Worm (Caenorhabditis elegans) whole organism, young adult: Measurements from ENCODE around the gene fbxa-74.

Experiments used
- B0019.2 ChIP-seq: fragments of 200-800 bp; sonication (Bioruptor generic); conservative IDR thresholded peaks from 2 replicates; pipeline ENCODE4 v1.3.6; 2022; ENCODE audit warnings: missing genetic modification reagents, missing genetic modification characterization, missing compliant biosample characterization
- B0261.1 ChIP-seq: sonication (generic microtip); optimal IDR thresholded peaks from 2 replicates; lab custom pipeline; 2016; ENCODE audit warnings: mild to moderate bottlenecking, missing genetic modification characterization, moderate library complexity, missing compliant biosample characterization
- D2030.7 ChIP-seq: fragments of 200-800 bp; sonication (Bioruptor generic); IDR thresholded peaks from 2 replicates; pipeline ENCODE4 v1.3.6; 2022; ENCODE audit warnings: missing genetic modification reagents, missing genetic modification characterization, missing compliant biosample characterization
- F39B2.1 ChIP-seq: fragments of 200-800 bp; sonication (Bioruptor generic); IDR thresholded peaks from 2 replicates; pipeline ENCODE4 v1.3.6; 2022; ENCODE audit warnings: missing genetic modification reagents, missing genetic modification characterization, missing compliant biosample characterization
- F57A8.1 ChIP-seq: fragments of 200-800 bp; sonication (Bioruptor generic); optimal IDR thresholded peaks from 2 replicates; lab custom pipeline; 2018; ENCODE audit warnings: mild to moderate bottlenecking, missing genetic modification characterization, moderate library complexity, missing compliant biosample characterization
- Y95B8A.8 ChIP-seq: fragments of 200-800 bp; sonication (Bioruptor generic); IDR thresholded peaks from 2 replicates; pipeline ENCODE4 v1.3.6; 2022; ENCODE audit warnings: missing genetic modification reagents, missing genetic modification characterization, missing compliant biosample characterization
- akir-1 ChIP-seq: fragments of 200-800 bp; sonication (Bioruptor generic); optimal IDR thresholded peaks from 2 replicates; lab custom pipeline; 2018; ENCODE audit warnings: mild to moderate bottlenecking, missing genetic modification characterization, moderate library complexity, missing compliant biosample characterization
- ama-1 ChIP-seq, 3 experiments: fragments of 150-350 bp in 1 of 3; sonication (generic microtip) in 2 of 3; optimal IDR thresholded peaks; 2 replicates each; lab custom pipeline; 2014 to 2018; ENCODE audit warnings: missing biosample characterization in 2 of 3, missing genetic modification characterization in 2 of 3, missing genetic modification reagents in 2 of 3
- cebp-2 ChIP-seq: fragments of 200-800 bp; sonication (Bioruptor generic); IDR thresholded peaks from 2 replicates; pipeline ENCODE4 v1.3.6; 2022; ENCODE audit warnings: missing genetic modification characterization, missing compliant biosample characterization
- ceh-27 ChIP-seq: fragments of 200-800 bp; sonication (Bioruptor generic); optimal IDR thresholded peaks from 2 replicates; lab custom pipeline; 2018; ENCODE audit warnings: mild to moderate bottlenecking, missing genetic modification characterization, moderate library complexity, missing compliant biosample characterization
- ceh-40 ChIP-seq: fragments of 200-800 bp; sonication (Bioruptor generic); IDR thresholded peaks from 2 replicates; pipeline ENCODE4 v1.3.6; 2022; ENCODE audit warnings: missing genetic modification characterization, missing compliant biosample characterization
- ceh-58 ChIP-seq: fragments of 200-800 bp; sonication (Bioruptor generic); IDR thresholded peaks from 2 replicates; pipeline ENCODE4 v1.3.6; 2022; ENCODE audit warnings: missing genetic modification characterization, missing compliant biosample characterization
- ceh-91 ChIP-seq: fragments of 200-800 bp; sonication (Bioruptor generic); IDR thresholded peaks from 2 replicates; pipeline ENCODE4 v1.3.6; 2022; ENCODE audit warnings: missing genetic modification reagents, missing genetic modification characterization, missing compliant biosample characterization
- dox-1 ChIP-seq: fragments of 200-800 bp; sonication (Bioruptor generic); IDR thresholded peaks from 2 replicates; pipeline ENCODE4 v1.3.6; 2022; ENCODE audit warnings: missing genetic modification reagents, missing genetic modification characterization, missing compliant biosample characterization
- egrh-3 ChIP-seq: fragments of 200-800 bp; sonication (Bioruptor generic); IDR thresholded peaks from 2 replicates; pipeline ENCODE4 v1.3.6; 2022; ENCODE audit warnings: missing genetic modification reagents, missing genetic modification characterization, missing compliant biosample characterization
- hmg-1.2 ChIP-seq: fragments of 200-800 bp; sonication (Bioruptor generic); IDR thresholded peaks from 2 replicates; pipeline ENCODE4 v1.3.6; 2022; ENCODE audit warnings: missing genetic modification reagents, missing genetic modification characterization, missing compliant biosample characterization
- hrde-1 ChIP-seq: sonication (generic microtip); optimal IDR thresholded peaks from 2 replicates; lab custom pipeline; 2016; ENCODE audit warnings: missing genetic modification characterization, mild to moderate bottlenecking, missing compliant biosample characterization, moderate library complexity, missing genotype, missing genetic modification reagents, borderline replicate concordance
- lin-26 ChIP-seq: fragments of 200-800 bp; sonication (Bioruptor generic); IDR thresholded peaks from 2 replicates; pipeline ENCODE4 v1.3.6; 2022; ENCODE audit warnings: missing genetic modification reagents, missing genetic modification characterization, missing compliant biosample characterization
- lin-40 ChIP-seq: sonication (generic microtip); optimal IDR thresholded peaks from 2 replicates; lab custom pipeline; 2016; ENCODE audit warnings: missing genetic modification characterization, mild to moderate bottlenecking, missing compliant biosample characterization, missing genotype, missing genetic modification reagents
- madf-10 ChIP-seq: sonication (generic microtip); optimal IDR thresholded peaks from 2 replicates; lab custom pipeline; 2016; ENCODE audit warnings: mild to moderate bottlenecking, missing genetic modification characterization, missing compliant biosample characterization
- mel-28 ChIP-seq: sonication (generic microtip); optimal IDR thresholded peaks from 2 replicates; lab custom pipeline; 2016; ENCODE audit warnings: borderline replicate concordance, mild to moderate bottlenecking, missing genetic modification characterization, missing compliant biosample characterization
- nfyb-1 ChIP-seq: fragments of 200-800 bp; sonication (Bioruptor generic); IDR thresholded peaks from 2 replicates; pipeline ENCODE4 v1.3.6; 2022; ENCODE audit warnings: missing genetic modification reagents, missing genetic modification characterization, missing compliant biosample characterization
- nhr-179 ChIP-seq: sonication (generic microtip); optimal IDR thresholded peaks from 2 replicates; lab custom pipeline; 2016; ENCODE audit warnings: mild to moderate bottlenecking, missing genetic modification characterization, missing compliant biosample characterization
- nhr-80 ChIP-seq: sonication (generic microtip); optimal IDR thresholded peaks from 2 replicates; lab custom pipeline; 2016; ENCODE audit warnings: missing genetic modification characterization, missing compliant biosample characterization
- pbrm-1 ChIP-seq: fragments of 200-800 bp; sonication (Bioruptor generic); IDR thresholded peaks from 2 replicates; pipeline ENCODE4 v1.3.6; 2022; ENCODE audit warnings: missing genetic modification reagents, missing genetic modification characterization, missing compliant biosample characterization
- rpc-1 ChIP-seq, 2 experiments: fragments of 150-350 bp in 1 of 2; sonication (generic microtip) in 1 of 2; optimal IDR thresholded peaks; 2 replicates each; lab custom pipeline; 2014 to 2018; ENCODE audit warnings: missing biosample characterization in 1 of 2, missing genetic modification characterization in 1 of 2, missing genetic modification reagents in 1 of 2, missing genotype in 1 of 2
- sea-2 ChIP-seq: fragments of 200-800 bp; sonication (Bioruptor generic); IDR thresholded peaks from 2 replicates; pipeline ENCODE4 v1.3.6; 2022; ENCODE audit warnings: missing genetic modification characterization, missing compliant biosample characterization
- somi-1 ChIP-seq: fragments of 200-800 bp; sonication (Bioruptor generic); optimal IDR thresholded peaks from 2 replicates; lab custom pipeline; 2018; ENCODE audit warnings: mild to moderate bottlenecking, missing genetic modification characterization, missing compliant biosample characterization
- tbp1 ChIP-seq: fragments of 200-800 bp; sonication (Bioruptor generic); optimal IDR thresholded peaks from 2 replicates; lab custom pipeline; 2018; ENCODE audit warnings: mild to moderate bottlenecking, missing genetic modification characterization, missing compliant biosample characterization
- tbx-9 ChIP-seq: sonication (generic microtip); optimal IDR thresholded peaks from 2 replicates; lab custom pipeline; 2016; ENCODE audit warnings: borderline replicate concordance, missing genetic modification characterization, inconsistent platforms, missing compliant biosample characterization
- ztf-18 ChIP-seq: sonication (generic microtip); optimal IDR thresholded peaks from 2 replicates; lab custom pipeline; 2016; ENCODE audit warnings: missing genotype, mild to moderate bottlenecking, missing genetic modification characterization, missing compliant biosample characterization
- ztf-25 ChIP-seq: fragments of 200-800 bp; sonication (Bioruptor generic); IDR thresholded peaks from 2 replicates; pipeline ENCODE4 v1.3.6; 2022; ENCODE audit warnings: missing genetic modification reagents, missing genetic modification characterization, missing compliant biosample characterization
- ztf-26 ChIP-seq: sonication (generic microtip); optimal IDR thresholded peaks from 2 replicates; lab custom pipeline; 2017; ENCODE audit warnings: missing genetic modification characterization, missing compliant biosample characterization

The fbxa-74 gene

DNA sequence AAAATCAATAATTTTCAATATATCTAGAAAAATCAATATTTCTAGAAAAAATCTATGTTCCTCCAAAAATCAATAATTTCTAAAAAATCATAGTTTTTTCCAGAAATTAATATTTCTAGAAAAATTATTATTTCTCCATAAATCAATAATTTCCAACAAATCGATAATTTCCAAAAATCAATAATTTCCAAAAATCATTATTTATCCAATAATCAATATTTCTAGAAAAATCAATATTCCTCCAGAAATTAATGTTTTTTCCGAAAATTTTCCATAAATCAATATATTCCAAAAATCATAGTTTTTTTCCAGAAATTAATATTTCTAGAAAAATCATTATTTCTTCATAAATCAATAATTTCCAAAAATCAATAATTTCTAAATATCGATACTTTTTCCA lies 35.7 kb downstream of the fbxa-74 start (continued):
- TF ChIP-seq ceh-58 (GFP tag; lab: Robert Waterston, UW) = no peak

DNA sequence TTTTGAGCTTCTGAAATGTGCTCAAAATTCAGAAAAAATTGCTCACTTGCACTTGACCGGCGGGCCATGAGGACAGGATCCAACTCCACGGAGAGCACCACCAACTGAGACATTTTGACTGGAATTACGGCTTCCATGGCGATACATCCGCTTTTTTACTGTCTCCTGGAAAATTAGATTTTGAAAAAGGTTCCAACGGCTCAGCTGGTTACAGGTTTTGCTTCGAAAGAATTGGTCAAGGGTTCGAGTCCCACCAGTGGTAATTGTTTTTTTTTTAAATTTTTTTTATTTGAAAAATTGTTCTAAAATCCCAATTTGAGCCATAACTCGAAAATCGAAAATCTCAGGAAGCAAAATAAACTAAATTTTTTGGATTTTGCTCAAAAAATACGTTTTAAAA lies 36.4 kb downstream of the fbxa-74 start:
- TF ChIP-seq tbp1 (GFP tag; lab: Kevin White, UChicago) = peak; percentile 70
- TF ChIP-seq nfyb-1 (GFP tag; lab: Robert Waterston, UW) = no peak
- TF ChIP-seq nhr-179 (tag; lab: Kevin White, UChicago) = no peak
- no peak for TF ChIP-seq D2030.7
- no peak for TF ChIP-seq rpc-1 (optimal IDR thresholded peaks at IDR 0.05; lab: Kevin White, UChicago)
- peak; percentile 56 for TF ChIP-seq rpc-1 (tag; optimal IDR thresholded peaks at IDR 0.05; lab: Kevin White, UChicago)
- TF ChIP-seq somi-1 (GFP tag; lab: Kevin White, UChicago) = no peak
- TF ChIP-seq cebp-2 (GFP tag; lab: Robert Waterston, UW) = no peak
- no peak for TF ChIP-seq madf-10
- TF ChIP-seq ceh-40 = no peak
- no peak for TF ChIP-seq hmg-1.2 (GFP tag; lab: Robert Waterston, UW)

DNA sequence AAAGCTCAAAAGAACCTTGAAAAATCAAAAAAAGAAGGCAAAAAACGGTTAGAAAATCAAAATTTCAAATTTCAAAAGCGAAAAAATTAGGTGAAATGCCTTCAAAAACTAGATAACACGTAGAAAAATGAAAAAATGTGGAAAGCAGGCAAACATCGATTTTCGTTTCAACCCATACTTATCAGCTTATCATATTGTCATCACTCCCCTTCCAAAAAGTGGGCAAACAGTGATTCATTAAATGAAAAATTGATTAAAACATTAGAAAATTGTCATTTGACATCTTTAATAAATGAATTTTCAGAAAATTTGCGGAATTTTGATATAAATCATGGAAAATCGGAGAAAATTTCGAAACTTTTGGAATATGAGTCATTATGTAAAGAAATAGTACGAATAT lies 37.8 kb downstream of the fbxa-74 start:
- TF ChIP-seq dox-1 (no peak), ceh-91 (GFP tag; lab: Robert Waterston, UW) (no peak), nhr-80 (tag; lab: Kevin White, UChicago) (peak; percentile 40), ztf-26 (tag; lab: Kevin White, UChicago) (no peak)

DNA sequence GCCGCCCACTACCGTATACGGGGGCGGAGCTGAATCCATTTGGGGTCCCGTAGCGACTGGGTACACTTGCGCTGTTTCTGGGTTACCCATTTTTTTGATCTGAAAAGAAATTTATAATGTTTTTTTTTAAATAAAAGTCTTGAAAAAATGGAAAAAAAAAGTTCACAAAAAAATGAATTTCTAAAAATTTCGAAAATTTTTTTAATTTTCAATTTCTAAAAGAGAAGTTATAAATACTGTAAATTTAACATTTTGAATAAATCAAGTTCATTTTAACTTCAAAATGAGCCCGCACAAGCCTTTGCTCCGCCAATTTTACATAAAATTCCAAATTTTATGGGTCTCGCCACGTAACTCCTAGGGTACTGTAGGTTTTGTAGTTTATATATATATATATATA lies 39.0 kb downstream of the fbxa-74 start, which contains the start of gene Y22D7AL.15:
TSS of gene Y22D7AL.15 (minus strand) at position 101 of the 400 bp plus-strand sequence.
- no peak for TF ChIP-seq Y95B8A.8 (GFP tag; lab: Robert Waterston, UW)
- TF ChIP-seq akir-1 (GFP tag; lab: Kevin White, UChicago) = no peak
- TF ChIP-seq egrh-3 (GFP tag; lab: Robert Waterston, UW) = no peak
- no peak for TF ChIP-seq mel-28 (tag; lab: Kevin White, UChicago)
- no peak for TF ChIP-seq sea-2 (GFP tag; lab: Robert Waterston, UW)
- no peak for TF ChIP-seq F57A8.1 (GFP tag; lab: Kevin White, UChicago)
- no peak for TF ChIP-seq hrde-1 (tag; lab: Kevin White, UChicago)
- no peak for TF ChIP-seq ceh-27 (GFP tag; lab: Kevin White, UChicago)
- no peak for TF ChIP-seq B0019.2 (GFP tag; lab: Robert Waterston, UW)
- TF ChIP-seq B0261.1 (tag; lab: Kevin White, UChicago) = no peak
- TF ChIP-seq ztf-18 (tag; lab: Kevin White, UChicago) = no peak
- no peak for TF ChIP-seq pbrm-1 (GFP tag; lab: Robert Waterston, UW)
- no peak for TF ChIP-seq lin-40 (tag; lab: Kevin White, UChicago)
- TF ChIP-seq ama-1 (optimal IDR thresholded peaks at IDR 0.05; lab: Kevin White, UChicago) = no peak
- no peak for TF ChIP-seq ama-1 (GFP tag; optimal IDR thresholded peaks at IDR 0.05; lab: Kevin White, UChicago)
- TF ChIP-seq D2030.7 = no peak

DNA sequence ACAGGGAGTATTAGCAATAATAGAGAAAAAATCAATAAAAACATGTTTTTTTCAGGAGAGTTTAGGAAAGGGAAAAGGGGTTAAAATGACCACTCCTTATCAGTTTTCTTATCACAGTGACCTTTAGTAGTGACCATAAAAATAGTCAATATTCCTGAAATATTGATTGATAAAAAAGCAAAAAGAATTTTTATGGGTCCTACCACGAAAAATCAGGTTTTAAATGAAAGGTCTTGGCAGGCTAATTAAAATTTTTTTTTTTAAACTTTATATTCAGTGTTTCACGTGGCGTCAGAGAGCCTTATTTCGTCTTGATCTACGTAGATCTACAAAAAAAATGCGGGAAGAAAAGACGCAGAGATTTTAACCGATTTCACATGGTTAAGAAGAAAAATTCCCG lies 41.4 kb downstream of the fbxa-74 start, which contains the start of gene cht-4:
TSS of gene cht-4 (minus strand) at position 101 of the 400 bp plus-strand sequence.
- TF ChIP-seq lin-26 (GFP tag; lab: Robert Waterston, UW) = no peak
- no peak for TF ChIP-seq F39B2.1 (GFP tag; lab: Robert Waterston, UW)
- no peak for TF ChIP-seq ztf-25 (GFP tag; lab: Robert Waterston, UW)
- no peak for TF ChIP-seq tbx-9 (tag; lab: Kevin White, UChicago)
- TF ChIP-seq, all 124 proteins: peak for 0
